Worm (Caenorhabditis elegans): ENCODE data around the gene ani-1.

Gene ani-1

ce11 chrIII:12453315-12453714, at the start of gene ani-1 (continued):
- TF ChIP-seq nfya-2 (GFP tag; IDR thresholded peaks at IDR 0.05) (no peak), K11D2.4 (GFP tag; IDR thresholded peaks at IDR 0.05) (peak; percentile 66; the same call in 1 of the 2 replicates), dox-1 (GFP tag; IDR thresholded peaks at IDR 0.05) (peak; percentile 89), ekl-4 (GFP tag; IDR thresholded peaks at IDR 0.05) (peak; percentile 61), xnd-1 (tag; optimal IDR thresholded peaks at IDR 0.05) (peak; percentile 72), Y95B8A.8 (GFP tag; IDR thresholded peaks at IDR 0.05) (peak; percentile 73; the same call in 1 of the 2 replicates), zfh-2 (GFP tag; conservative IDR thresholded peaks at IDR 0.05) (peak; percentile 52; the same call in 1 of the 2 replicates), madf-3 (GFP tag; IDR thresholded peaks at IDR 0.05) (peak; percentile 89), egrh-3 (GFP tag; IDR thresholded peaks at IDR 0.05) (peak; percentile 49; the same call in 1 of the 2 replicates), lin-40 (tag; optimal IDR thresholded peaks at IDR 0.05) (peak; percentile 57), lin-35 (GFP tag; optimal IDR thresholded peaks at IDR 0.05) (peak in 2 of 3 experiments; percentile 30 to 65), ceh-100 (GFP tag; IDR thresholded peaks at IDR 0.05) (peak; percentile 65; the same call in 1 of the 2 replicates), mcd-1 (GFP tag; IDR thresholded peaks at IDR 0.05) (peak; percentile 83), ztf-25 (GFP tag; IDR thresholded peaks at IDR 0.05) (no peak), tlf-1 (GFP tag; optimal IDR thresholded peaks at IDR 0.05) (peak; percentile 76), madf-8 (GFP tag; conservative IDR thresholded peaks at IDR 0.05) (peak; percentile 82), ZK185.1 (tag; optimal IDR thresholded peaks at IDR 0.05; ENCODE audit: poor library complexity, severe bottlenecking) (no peak), let-607 (tag; optimal IDR thresholded peaks at IDR 0.05) (no peak), efl-1 (GFP tag; optimal IDR thresholded peaks at IDR 0.05) (peak; percentile 91), F10E7.11 (tag; optimal IDR thresholded peaks at IDR 0.05) (no peak), K12H6.12 (tag; optimal IDR thresholded peaks at IDR 0.05) (peak; percentile 14), lin-54 (GFP tag; optimal IDR thresholded peaks at IDR 0.05) (peak; percentile 89), nfyb-1 (GFP tag; IDR thresholded peaks at IDR 0.05) (peak; percentile 65), nhr-27 (tag; optimal IDR thresholded peaks at IDR 0.05) (no peak), lsy-27 (tag; optimal IDR thresholded peaks at IDR 0.05; ENCODE audit: borderline replicate concordance, insufficient read depth) (no peak), die-1 (tag; optimal IDR thresholded peaks at IDR 0.05) (no peak), madf-6 (GFP tag; IDR thresholded peaks at IDR 0.05) (peak; percentile 93), F39B2.1 (GFP tag; IDR thresholded peaks at IDR 0.05) (no peak), pbrm-1 (GFP tag; IDR thresholded peaks at IDR 0.05) (0 out of 2 replicates have a peak, but pooled peaks have one; percentile 48), hrde-1 (tag; optimal IDR thresholded peaks at IDR 0.05; ENCODE audit: borderline replicate concordance) (peak; percentile 9), unc-130 (GFP tag; optimal IDR thresholded peaks at IDR 0.05) (peak; percentile 47)

- TF ChIP-seq athp-1 (tag; optimal IDR thresholded peaks at IDR 0.05) (peak; percentile 82), hrde-1 (tag; optimal IDR thresholded peaks at IDR 0.05; ENCODE audit: borderline replicate concordance) (peak; percentile 92), nfya-1 (tag; optimal IDR thresholded peaks at IDR 0.05; ENCODE audit: borderline replicate concordance, insufficient read depth) (no peak), F22D6.2 (tag; optimal IDR thresholded peaks at IDR 0.05) (no peak), snpc-3.4 (tag; optimal IDR thresholded peaks at IDR 0.05) (peak; percentile 70), F57A8.1 (GFP tag; optimal IDR thresholded peaks at IDR 0.05) (no peak), cebp-2 (GFP tag; IDR thresholded peaks at IDR 0.05) (0 out of 2 replicates have a peak, but pooled peaks have one; percentile 53), snpc-4 (GFP tag; optimal IDR thresholded peaks at IDR 0.05) (no peak), snpc-4 (tag; optimal IDR thresholded peaks at IDR 0.05) (peak in 1 of 4 experiments; percentile 22), dpff-1 (tag; optimal IDR thresholded peaks at IDR 0.05) (peak; percentile 50), F52B5.7 (tag; optimal IDR thresholded peaks at IDR 0.05) (peak; percentile 73), ztf-28 (GFP tag; IDR thresholded peaks at IDR 0.05) (no peak), unc-130 (GFP tag; optimal IDR thresholded peaks at IDR 0.05) (peak; percentile 53), snpc-1.3 (tag; optimal IDR thresholded peaks at IDR 0.05; ENCODE audit: insufficient read depth) (peak; percentile 60), B0336.3 (GFP tag; IDR thresholded peaks at IDR 0.05) (peak; percentile 28; the same call in 1 of the 2 replicates), rcor-1 (GFP tag; IDR thresholded peaks at IDR 0.05) (no peak), gei-17 (GFP tag; optimal IDR thresholded peaks at IDR 0.05) (no peak), F49E8.2 (tag; optimal IDR thresholded peaks at IDR 0.05; ENCODE audit: insufficient read depth) (peak; percentile 86)
These were observed 46.1 kb upstream of the ani-1 start, which contains the start of gene sql-1 for ce11 chrIII:12499245-12499644. Gene sql-1, plus strand, starts transcription at chrIII:12499557.

All from whole organism, young adult.